Worm (Caenorhabditis elegans): ENCODE measurements around the gene srh-31.

- TF ChIP-seq nhr-12 (tag; optimal IDR thresholded peaks at IDR 0.05) (no peak), mep-1 (tag; optimal IDR thresholded peaks at IDR 0.05) (no peak), pha-4 (tag; optimal IDR thresholded peaks at IDR 0.05) (no peak), blmp-1 (tag; optimal IDR thresholded peaks at IDR 0.05) (no peak), sptf-1 (tag; optimal IDR thresholded peaks at IDR 0.05) (no peak), lin-13 (tag; optimal IDR thresholded peaks at IDR 0.05) (no peak), nhr-237 (tag; optimal IDR thresholded peaks at IDR 0.05) (no peak), unc-62 (GFP tag; optimal IDR thresholded peaks at IDR 0.05) (no peak), ceh-39 (tag; optimal IDR thresholded peaks at IDR 0.05) (no peak), lin-32 (GFP tag; optimal IDR thresholded peaks at IDR 0.05) (no peak), nhr-76 (tag; optimal IDR thresholded peaks at IDR 0.05) (no peak)
Measured at ce11 chrV:17749181-17749580, 42.1 kb downstream of the srh-31 start, which contains the start of gene R12G8.1.
